Worm (Caenorhabditis elegans) whole organism, midembryonic: ENCODE data around the gene mihp-2.
A peak's percentile ranks its signal among the peaks of the same experiment; 100 is the strongest.

Experiments
- T22C8.4 ChIP-seq: fragments of 200-800 bp; sonication (Bioruptor generic); IDR thresholded peaks from 2 replicates; pipeline ENCODE4 v1.3.6; 2022; ENCODE audit warnings: missing genetic modification characterization, missing compliant biosample characterization
- cog-1 ChIP-seq: sonication (generic microtip); optimal IDR thresholded peaks from 2 replicates; lab custom pipeline; 2016; ENCODE audit warnings: missing genetic modification characterization, missing compliant biosample characterization
- flt-1 ChIP-seq: fragments of 200-800 bp; sonication (Bioruptor generic); IDR thresholded peaks from 2 replicates; pipeline ENCODE4 v1.3.6; 2022; ENCODE audit warnings: missing genetic modification characterization, missing compliant biosample characterization
- klf-2 ChIP-seq: fragments of 200-800 bp; sonication (Bioruptor generic); conservative IDR thresholded peaks from 2 replicates; pipeline ENCODE4 v1.3.6; 2022; ENCODE audit warnings: missing genetic modification reagents, missing genetic modification characterization, missing compliant biosample characterization
- med-1 ChIP-seq: sonication (generic microtip); optimal IDR thresholded peaks from 2 replicates; lab custom pipeline; 2017; ENCODE audit warnings: missing genetic modification characterization, mild to moderate bottlenecking, missing compliant biosample characterization, antibody characterized with exemption, missing genetic modification reagents; ENCODE audit not compliant: insufficient read depth
- ref-1 ChIP-seq: fragments of 200-800 bp; sonication (Bioruptor generic); conservative IDR thresholded peaks from 2 replicates; pipeline ENCODE4 v1.3.6; 2022; ENCODE audit warnings: missing genetic modification reagents, missing genetic modification characterization, missing compliant biosample characterization
- tab-1 ChIP-seq: fragments of 200-800 bp; sonication (Bioruptor generic); IDR thresholded peaks from 2 replicates; pipeline ENCODE4 v1.3.6; 2022; ENCODE audit warnings: missing genetic modification characterization, missing compliant biosample characterization
- ztf-23 ChIP-seq: fragments of 200-800 bp; sonication (Bioruptor generic); IDR thresholded peaks from 2 replicates; pipeline ENCODE4 v1.3.6; 2022; ENCODE audit warnings: missing genetic modification reagents, missing genetic modification characterization, missing compliant biosample characterization
- ztf-29 ChIP-seq: fragments of 200-800 bp; sonication (Bioruptor generic); IDR thresholded peaks from 2 replicates; pipeline ENCODE4 v1.3.6; 2022; ENCODE audit warnings: missing genetic modification reagents, missing genetic modification characterization, missing compliant biosample characterization

Gene mihp-2

DNA sequence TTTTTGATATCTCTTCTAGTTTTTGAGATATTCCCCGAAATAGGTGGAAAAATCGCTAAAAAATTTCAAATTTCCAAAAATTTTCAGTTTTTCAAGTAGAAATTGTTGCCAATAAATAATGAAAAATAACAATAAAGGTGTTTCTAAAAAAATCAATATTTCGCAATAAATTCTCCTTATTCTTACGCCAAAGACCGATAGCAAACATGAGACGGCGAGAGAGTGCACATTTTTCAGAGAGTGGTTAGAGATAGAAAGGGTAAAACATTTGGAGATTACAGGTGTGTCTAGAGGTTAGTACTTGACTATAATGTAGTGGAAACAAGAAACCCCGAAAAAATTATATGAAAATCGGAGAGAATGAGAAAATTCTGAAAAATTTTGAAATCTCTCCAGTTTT, 2.0 kb upstream of the mihp-2 start:
- no peak for TF ChIP-seq med-1 (GFP tag; lab: Kevin White, UChicago)

DNA sequence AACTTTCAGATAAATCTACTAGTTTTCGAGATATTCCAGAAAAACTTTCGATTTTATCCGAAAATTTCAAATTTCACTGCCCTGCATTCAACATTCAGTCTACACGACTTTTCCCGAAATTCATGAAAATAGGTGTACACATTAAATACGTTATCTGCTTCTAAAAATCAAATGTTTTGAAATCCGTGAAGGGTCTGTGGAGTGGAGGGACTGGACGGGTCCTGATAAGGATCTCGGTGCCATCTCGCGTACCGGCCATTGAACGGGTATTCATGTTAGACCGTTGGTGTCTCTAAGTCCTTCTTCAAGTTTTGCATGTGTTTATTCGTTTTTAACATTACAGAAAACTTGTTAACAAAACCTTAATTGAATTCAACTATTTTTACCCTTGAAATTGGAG, 3.9 kb downstream of the mihp-2 start:
- no peak for TF ChIP-seq klf-2 (GFP tag; lab: Robert Waterston, UW)
- TF ChIP-seq ref-1 (GFP tag; lab: Robert Waterston, UW), result no peak
- no peak for TF ChIP-seq ztf-29 (GFP tag; lab: Robert Waterston, UW)
- TF ChIP-seq med-1 (GFP tag; lab: Kevin White, UChicago), result no peak

DNA sequence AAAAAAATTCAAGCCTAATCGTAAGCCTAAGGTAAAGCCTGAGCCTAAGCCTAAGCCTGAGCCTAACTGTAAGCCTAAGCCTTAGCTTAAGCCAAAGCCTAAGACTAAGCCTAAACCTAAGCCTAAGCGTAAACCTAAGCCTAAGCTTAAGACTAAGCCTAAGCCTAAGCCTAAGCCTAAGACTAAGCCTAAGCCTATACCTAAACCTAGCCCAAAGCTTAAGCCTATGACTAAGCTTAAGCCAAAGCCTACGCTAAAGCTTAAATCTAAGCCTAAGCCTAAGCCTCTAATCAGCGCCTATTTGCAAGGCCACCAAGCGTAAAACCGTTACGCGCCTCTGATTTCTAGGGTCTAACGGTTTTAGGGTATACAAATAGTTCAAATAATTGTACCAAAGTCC, 6.1 kb downstream of the mihp-2 start:
- TF ChIP-seq tab-1 (GFP tag; lab: Robert Waterston, UW), result no peak
- peak; percentile 33; the same call in 1 of the 2 replicates for TF ChIP-seq ztf-29 (GFP tag; lab: Robert Waterston, UW)

DNA sequence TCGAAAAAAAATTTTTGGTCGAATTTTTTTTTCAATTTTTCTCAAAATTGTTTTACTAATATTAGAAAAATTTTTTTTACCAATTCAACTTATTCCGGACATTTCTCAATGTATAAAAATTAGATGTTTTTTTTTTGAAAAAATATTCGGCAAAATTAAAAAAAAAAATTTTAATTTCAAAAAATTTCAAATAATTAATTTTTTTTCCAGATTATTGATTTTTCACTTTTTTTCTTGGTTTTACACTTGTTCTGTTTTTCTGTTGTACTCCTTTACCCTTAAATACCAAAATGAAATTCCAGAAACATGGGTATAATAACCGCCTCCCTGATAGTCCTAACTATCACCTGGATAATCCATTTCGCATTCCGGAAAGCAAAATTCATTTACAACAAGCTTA, 8.2 kb downstream of the mihp-2 start, which contains the start of gene cyp-42A1:
TSS of gene cyp-42A1 (plus strand) at position 301 of the 400 bp plus-strand sequence.
- no peak for TF ChIP-seq med-1 (GFP tag; lab: Kevin White, UChicago)
- no peak for TF ChIP-seq ztf-23 (GFP tag; lab: Robert Waterston, UW)
- no peak for TF ChIP-seq ztf-29 (GFP tag; lab: Robert Waterston, UW)
- no peak for TF ChIP-seq ref-1 (GFP tag; lab: Robert Waterston, UW)
- TF ChIP-seq cog-1 (tag; lab: Kevin White, UChicago), result no peak
- no peak for TF ChIP-seq klf-2 (GFP tag; lab: Robert Waterston, UW)
- no peak for TF ChIP-seq flt-1 (GFP tag; lab: Robert Waterston, UW)
- no peak for TF ChIP-seq tab-1 (GFP tag; lab: Robert Waterston, UW)
- TF ChIP-seq T22C8.4 (GFP tag; lab: Robert Waterston, UW), result no peak

DNA sequence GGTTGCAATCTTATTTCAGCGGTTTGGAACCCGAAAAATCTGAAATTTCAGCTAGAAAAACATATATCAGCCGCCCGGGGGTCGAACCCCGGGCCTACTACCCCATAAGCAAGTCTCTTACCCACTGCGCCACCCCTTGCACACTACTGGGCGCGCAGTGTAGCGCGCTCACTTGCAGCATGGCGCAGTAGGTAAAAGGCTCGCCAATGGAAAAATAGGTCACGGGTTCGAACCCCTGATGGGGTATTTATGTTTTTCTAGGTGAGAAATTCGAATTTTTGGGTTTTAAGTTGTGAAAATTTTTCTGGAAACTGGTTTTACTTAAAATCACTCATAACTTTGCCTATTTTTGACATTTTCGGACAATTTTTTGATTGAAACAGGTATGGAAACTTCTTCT, 9.0 kb downstream of the mihp-2 start:
- TF ChIP-seq klf-2 (GFP tag; lab: Robert Waterston, UW) (no peak), ztf-29 (GFP tag; lab: Robert Waterston, UW) (no peak), ztf-23 (GFP tag; lab: Robert Waterston, UW) (0 out of 2 replicates have a peak, but pooled peaks have one; percentile 58), cog-1 (tag; lab: Kevin White, UChicago) (no peak), ref-1 (GFP tag; lab: Robert Waterston, UW) (no peak), tab-1 (GFP tag; lab: Robert Waterston, UW) (no peak)

DNA sequence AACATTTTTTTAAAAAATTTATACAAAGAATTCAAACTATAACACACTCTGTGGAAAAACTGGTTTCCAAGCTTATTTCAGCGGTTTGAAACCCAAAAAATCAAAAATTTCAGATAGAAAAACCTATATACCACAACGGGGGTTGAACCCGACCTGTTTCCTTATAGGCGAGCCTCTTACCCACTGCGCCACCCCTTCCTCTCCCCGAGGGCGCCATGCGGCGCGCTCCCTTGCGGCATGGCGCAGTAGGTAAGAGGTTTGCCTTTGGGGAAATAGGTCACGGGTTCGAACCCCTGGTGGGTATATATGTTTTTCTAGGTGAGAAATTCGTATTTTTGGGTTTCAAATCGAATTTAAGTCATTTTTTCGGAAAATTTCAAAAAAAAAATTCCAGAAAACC, 9.5 kb downstream of the mihp-2 start:
- TF ChIP-seq T22C8.4 (GFP tag; lab: Robert Waterston, UW), result no peak
- TF ChIP-seq ref-1 (GFP tag; lab: Robert Waterston, UW), result no peak
- TF ChIP-seq klf-2 (GFP tag; lab: Robert Waterston, UW), result no peak
- TF ChIP-seq flt-1 (GFP tag; lab: Robert Waterston, UW), result no peak
- TF ChIP-seq med-1 (GFP tag; lab: Kevin White, UChicago), result no peak
- no peak for TF ChIP-seq ztf-29 (GFP tag; lab: Robert Waterston, UW)
- TF ChIP-seq cog-1 (tag; lab: Kevin White, UChicago), result no peak
- TF ChIP-seq ztf-23 (GFP tag; lab: Robert Waterston, UW), result no peak
- TF ChIP-seq tab-1 (GFP tag; lab: Robert Waterston, UW), result no peak

DNA sequence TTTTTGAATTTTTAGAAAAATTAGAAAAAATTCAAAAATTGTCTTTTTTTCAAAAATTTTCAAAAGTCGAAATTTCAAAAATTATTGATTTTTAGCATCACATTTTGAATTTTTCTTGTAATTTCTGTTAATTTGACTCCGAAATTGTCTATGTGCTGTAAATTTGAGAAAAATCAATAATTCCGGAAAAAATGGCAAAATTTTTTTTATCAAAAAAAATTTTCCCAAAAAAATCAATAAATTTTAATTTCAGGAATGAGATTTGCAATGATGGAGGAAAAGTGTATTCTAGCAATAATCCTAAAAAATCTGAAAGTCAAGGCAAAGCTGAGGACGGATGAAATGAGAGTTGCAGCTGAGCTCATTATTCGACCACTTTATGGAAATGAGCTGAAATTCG, 13.8 kb downstream of the mihp-2 start:
- TF ChIP-seq T22C8.4 (GFP tag; lab: Robert Waterston, UW), result peak; percentile 56
- no peak for TF ChIP-seq klf-2 (GFP tag; lab: Robert Waterston, UW)
- no peak for TF ChIP-seq cog-1 (tag; lab: Kevin White, UChicago)
- no peak for TF ChIP-seq flt-1 (GFP tag; lab: Robert Waterston, UW)
- no peak for TF ChIP-seq ztf-29 (GFP tag; lab: Robert Waterston, UW)
- no peak for TF ChIP-seq med-1 (GFP tag; lab: Kevin White, UChicago)

DNA sequence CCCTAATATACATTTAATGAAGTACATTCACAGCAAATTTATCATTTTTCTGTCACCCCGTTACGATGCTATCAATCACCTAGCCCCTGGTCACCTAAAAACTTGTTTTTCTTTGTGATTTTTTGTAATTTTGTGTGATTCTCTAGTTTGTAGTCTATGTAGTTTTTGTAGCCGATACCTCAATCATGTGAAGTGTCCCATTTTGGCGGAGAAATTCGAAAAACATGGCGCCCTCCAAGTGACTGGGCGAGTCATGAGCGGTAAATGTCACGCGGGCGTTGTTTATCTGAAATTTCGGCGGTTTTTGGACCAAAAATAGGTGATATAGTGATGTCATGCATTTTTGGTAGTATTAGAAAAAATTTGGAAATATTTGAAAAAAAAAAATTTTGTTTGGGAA, 27.2 kb downstream of the mihp-2 start:
- no peak for TF ChIP-seq klf-2 (GFP tag; lab: Robert Waterston, UW)
- TF ChIP-seq ref-1 (GFP tag; lab: Robert Waterston, UW), result no peak
- TF ChIP-seq flt-1 (GFP tag; lab: Robert Waterston, UW), result no peak
- no peak for TF ChIP-seq med-1 (GFP tag; lab: Kevin White, UChicago)
- TF ChIP-seq T22C8.4 (GFP tag; lab: Robert Waterston, UW), result no peak
- no peak for TF ChIP-seq ztf-23 (GFP tag; lab: Robert Waterston, UW)
- TF ChIP-seq cog-1 (tag; lab: Kevin White, UChicago), result no peak
- TF ChIP-seq tab-1 (GFP tag; lab: Robert Waterston, UW), result no peak
- TF ChIP-seq ztf-29 (GFP tag; lab: Robert Waterston, UW), result no peak

DNA sequence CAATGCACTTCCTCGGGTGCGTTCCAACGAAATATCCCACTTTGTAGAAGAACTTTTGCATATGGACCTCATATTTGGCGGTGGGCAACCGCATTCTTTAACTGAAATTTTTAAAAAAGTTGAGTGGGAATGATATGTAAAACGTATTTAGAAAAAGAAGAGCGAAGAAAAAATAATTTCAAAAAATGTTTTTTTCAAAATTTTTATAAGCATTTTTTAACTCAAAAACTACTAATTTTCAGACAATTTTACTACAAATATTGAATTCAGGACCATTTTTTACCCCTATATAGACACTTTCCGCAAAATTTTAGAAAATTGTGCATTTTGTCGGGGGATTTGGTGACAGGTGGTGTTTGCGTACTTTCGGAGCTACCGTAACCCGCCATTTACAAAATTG, 27.7 kb downstream of the mihp-2 start, which contains the start of gene ptr-22:
TSS of gene ptr-22 (minus strand) at position 101 of the 400 bp plus-strand sequence.
- TF ChIP-seq tab-1 (GFP tag; lab: Robert Waterston, UW) (no peak), ztf-29 (GFP tag; lab: Robert Waterston, UW) (no peak)

DNA sequence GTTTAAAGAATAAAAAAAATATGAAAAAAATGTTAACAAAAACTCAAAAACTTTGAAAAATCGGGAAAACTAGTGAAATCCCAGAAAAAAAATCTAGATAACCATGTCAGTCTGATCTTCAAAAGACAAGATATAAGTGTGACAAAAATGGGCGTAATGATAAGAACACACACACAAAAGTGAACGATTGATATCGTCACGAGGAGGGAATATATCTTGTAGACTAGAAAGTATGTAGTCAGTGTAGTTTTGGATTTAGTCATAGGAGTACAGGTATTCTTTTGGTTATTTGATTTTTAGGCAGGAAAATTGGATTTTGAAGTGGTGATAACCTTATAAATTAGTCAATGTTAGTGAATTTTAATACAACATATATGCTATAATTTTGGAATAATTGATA, 31.0 kb downstream of the mihp-2 start:
- TF ChIP-seq klf-2 (GFP tag; lab: Robert Waterston, UW) (no peak), ztf-29 (GFP tag; lab: Robert Waterston, UW) (no peak), T22C8.4 (GFP tag; lab: Robert Waterston, UW) (no peak), flt-1 (GFP tag; lab: Robert Waterston, UW) (no peak)
